Worm (Caenorhabditis elegans): ENCODE results near the gene W07E6.5.

DNA sequence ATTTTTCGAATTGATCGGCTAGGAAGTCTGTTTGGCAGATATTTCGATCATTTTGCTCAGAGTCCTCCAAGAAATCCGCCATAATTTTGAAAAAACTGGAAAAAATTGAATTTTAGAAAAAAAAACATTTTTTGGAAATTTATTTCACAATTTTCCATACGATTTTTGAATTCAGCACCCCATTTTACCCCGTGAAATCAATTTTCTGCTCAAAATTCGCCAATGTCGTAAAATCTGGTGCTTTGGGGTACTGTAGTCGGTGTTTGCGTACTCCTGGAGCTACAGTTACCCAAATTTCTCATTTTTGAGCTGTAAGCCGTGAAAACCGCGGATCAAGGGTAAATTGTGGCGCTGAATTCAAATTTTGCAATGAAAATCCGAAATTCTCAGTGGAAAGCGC is 15.5 kb upstream of the W07E6.5 start, which contains the start of gene gvd-1:
- TF ChIP-seq pqm-1 (tag; optimal IDR thresholded peaks at IDR 0.05) = no peak
- no peak for TF ChIP-seq nhr-77 (tag; optimal IDR thresholded peaks at IDR 0.05)
